Worm (Caenorhabditis elegans) whole organism, L4 larva: ENCODE measurements around the gene hpo-25.

Experiments
- T26A8.4 ChIP-seq: fragments of 200-800 bp; sonication (Bioruptor generic); IDR thresholded peaks from 2 replicates; pipeline ENCODE4 v1.3.6; 2022; ENCODE audit warnings: missing genetic modification characterization, missing compliant biosample characterization
- ZK546.5 ChIP-seq, 2 experiments: sonication (generic microtip); optimal IDR thresholded peaks; 2 replicates each; lab custom pipeline; 2017; ENCODE audit warnings: missing biosample characterization in 2 of 2, missing genetic modification characterization in 2 of 2
- aha-1 ChIP-seq: fragments of 150-350 bp; peaks from one replicate; lab custom pipeline; 2014; ENCODE audit warnings: missing biosample characterization, missing genetic modification characterization
- ceh-28 ChIP-seq: fragments of 150-350 bp; optimal IDR thresholded peaks from 2 replicates; lab custom pipeline; 2014; ENCODE audit warnings: missing biosample characterization, missing genetic modification reagents, missing genetic modification characterization
- ceh-62 ChIP-seq: sonication (generic microtip); optimal IDR thresholded peaks from 2 replicates; lab custom pipeline; 2017; ENCODE audit warnings: missing biosample characterization, missing genetic modification characterization
- ces-1 ChIP-seq: fragments of 150-350 bp; sonication (generic microtip); optimal IDR thresholded peaks from 4 replicates; lab custom pipeline; 2014; ENCODE audit warnings: missing biosample characterization, missing genetic modification reagents, missing genetic modification characterization
- daf-16 ChIP-seq, 3 experiments: sonication (generic microtip); optimal IDR thresholded peaks; 2 replicates each; lab custom pipeline; 2016 to 2017; ENCODE audit warnings: missing genetic modification characterization in 3 of 3, missing genetic modification reagents in 3 of 3, mild to moderate bottlenecking in 2 of 3, missing compliant biosample characterization in 2 of 3, missing biosample characterization in 1 of 3, moderate library complexity in 1 of 3
- dmd-6 ChIP-seq: fragments of 200-800 bp; sonication (Bioruptor generic); IDR thresholded peaks from 2 replicates; pipeline ENCODE4 v1.3.6; 2022; ENCODE audit warnings: missing genetic modification reagents, missing genetic modification characterization, missing compliant biosample characterization
- dmd-8 ChIP-seq: fragments of 200-800 bp; sonication (Bioruptor generic); IDR thresholded peaks from 2 replicates; pipeline ENCODE4 v1.3.6; 2022; ENCODE audit warnings: missing genetic modification characterization, missing compliant biosample characterization
- dpl-1 ChIP-seq: fragments of 150-350 bp; optimal IDR thresholded peaks from 2 replicates; lab custom pipeline; 2014; ENCODE audit warnings: missing biosample characterization, missing genetic modification reagents, missing genetic modification characterization
- duxl-1 ChIP-seq: sonication (generic microtip); optimal IDR thresholded peaks from 2 replicates; lab custom pipeline; 2016; ENCODE audit warnings: mild to moderate bottlenecking, missing genetic modification characterization, moderate library complexity, missing compliant biosample characterization; ENCODE audit not compliant: poor library complexity
- dve-1 ChIP-seq: sonication (generic microtip); optimal IDR thresholded peaks from 2 replicates; lab custom pipeline; 2017; ENCODE audit warnings: antibody characterized with exemption, mild to moderate bottlenecking, missing genetic modification characterization, missing compliant biosample characterization; ENCODE audit not compliant: insufficient read depth
- hlh-11 ChIP-seq: fragments of 200-800 bp; sonication (Bioruptor generic); optimal IDR thresholded peaks from 2 replicates; lab custom pipeline; 2018; ENCODE audit warnings: mild to moderate bottlenecking, missing genetic modification characterization, missing compliant biosample characterization
- hmg-1.1 ChIP-seq: fragments of 200-800 bp; sonication (Bioruptor generic); IDR thresholded peaks from 2 replicates; pipeline ENCODE4 v1.3.6; 2022; ENCODE audit warnings: missing genetic modification reagents, missing genetic modification characterization, missing compliant biosample characterization
- lin-13 ChIP-seq: fragments of 150-350 bp; optimal IDR thresholded peaks from 2 replicates; lab custom pipeline; 2014; ENCODE audit warnings: missing biosample characterization, missing genetic modification reagents, missing genetic modification characterization
- lsy-2 ChIP-seq, 2 experiments: fragments of 150-350 bp in 1 of 2; sonication (generic microtip) in 1 of 2; optimal IDR thresholded peaks; 2 replicates each; lab custom pipeline; 2014 to 2017; ENCODE audit warnings: missing biosample characterization in 2 of 2, missing genetic modification characterization in 2 of 2
- madf-5 ChIP-seq, 2 experiments: fragments of 200-800 bp; sonication (Bioruptor generic); IDR thresholded peaks; 2 replicates each; pipeline ENCODE4 v1.3.6; 2022; ENCODE audit warnings: missing compliant biosample characterization in 2 of 2, missing genetic modification characterization in 2 of 2
- mep-1 ChIP-seq: fragments of 150-350 bp; sonication (generic microtip); optimal IDR thresholded peaks from 3 replicates; lab custom pipeline; 2014; ENCODE audit warnings: missing biosample characterization, missing genetic modification characterization
- mes-2 ChIP-seq: sonication (generic microtip); optimal IDR thresholded peaks from 2 replicates; lab custom pipeline; 2016; ENCODE audit warnings: missing genotype, mild to moderate bottlenecking, missing genetic modification characterization, missing compliant biosample characterization; ENCODE audit not compliant: poor library complexity, severe bottlenecking
- mxl-2 ChIP-seq: fragments of 200-800 bp; sonication (Bioruptor generic); conservative IDR thresholded peaks from 2 replicates; pipeline ENCODE4 v1.3.6; 2022; ENCODE audit warnings: missing genetic modification reagents, missing genetic modification characterization, missing compliant biosample characterization
- nhr-102 ChIP-seq: sonication (generic microtip); optimal IDR thresholded peaks from 2 replicates; lab custom pipeline; 2016; ENCODE audit warnings: mild to moderate bottlenecking, missing genetic modification characterization, moderate library complexity, missing compliant biosample characterization
- nhr-11 ChIP-seq: fragments of 150-350 bp; optimal IDR thresholded peaks from 2 replicates; lab custom pipeline; 2014; ENCODE audit warnings: missing biosample characterization, missing genetic modification characterization
- nhr-28 ChIP-seq: fragments of 150-350 bp; optimal IDR thresholded peaks from 2 replicates; lab custom pipeline; 2014; ENCODE audit warnings: missing biosample characterization, missing genetic modification characterization
- nhr-41 ChIP-seq: fragments of 200-800 bp; sonication (Bioruptor generic); IDR thresholded peaks from 2 replicates; pipeline ENCODE4 v1.3.6; 2022; ENCODE audit warnings: missing genetic modification reagents, missing genetic modification characterization, missing compliant biosample characterization
- nhr-48 ChIP-seq: sonication (generic microtip); optimal IDR thresholded peaks from 2 replicates; lab custom pipeline; 2016; ENCODE audit warnings: mild to moderate bottlenecking, missing genetic modification characterization, missing compliant biosample characterization
- nhr-77 ChIP-seq: fragments of 150-350 bp; optimal IDR thresholded peaks from 2 replicates; lab custom pipeline; 2014; ENCODE audit warnings: missing biosample characterization, missing genetic modification characterization
- php-3 ChIP-seq: fragments of 200-800 bp; sonication (Bioruptor generic); IDR thresholded peaks from 2 replicates; pipeline ENCODE4 v1.3.6; 2022; ENCODE audit warnings: missing genetic modification reagents, missing genetic modification characterization, missing compliant biosample characterization
- pqm-1 ChIP-seq: sonication (generic microtip); optimal IDR thresholded peaks from 2 replicates; lab custom pipeline; 2017; ENCODE audit warnings: missing biosample characterization, missing genetic modification characterization
- rbr-2 ChIP-seq: sonication (generic microtip); optimal IDR thresholded peaks from 2 replicates; lab custom pipeline; 2016; ENCODE audit warnings: missing genotype, missing genetic modification characterization, missing compliant biosample characterization
- saeg-2 ChIP-seq: fragments of 200-800 bp; sonication (Bioruptor generic); IDR thresholded peaks from 2 replicates; pipeline ENCODE4 v1.3.6; 2022; ENCODE audit warnings: missing genetic modification reagents, missing genetic modification characterization, missing compliant biosample characterization
- sdz-12 ChIP-seq: fragments of 200-800 bp; sonication (Bioruptor generic); optimal IDR thresholded peaks from 2 replicates; lab custom pipeline; 2018; ENCODE audit warnings: mild to moderate bottlenecking, missing genetic modification characterization, missing compliant biosample characterization
- set-16 ChIP-seq: fragments of 200-800 bp; sonication (Bioruptor generic); IDR thresholded peaks from 2 replicates; pipeline ENCODE4 v1.3.6; 2022; ENCODE audit warnings: missing genetic modification reagents, missing genetic modification characterization, missing compliant biosample characterization
- snpc-4 ChIP-seq: fragments of 150-350 bp; optimal IDR thresholded peaks from 2 replicates; lab custom pipeline; 2014; ENCODE audit warnings: missing biosample characterization, missing genetic modification characterization
- unc-39 ChIP-seq: sonication (generic microtip); optimal IDR thresholded peaks from 2 replicates; lab custom pipeline; 2017; ENCODE audit warnings: missing biosample characterization, missing genetic modification characterization
- unc-62 ChIP-seq, 3 experiments: fragments of 150-350 bp in 1 of 3; sonication (generic microtip); optimal IDR thresholded peaks in 2 of 3; peaks in 1 of 3; 1 replicate in 1 of 3; 2 replicates in 2 of 3; lab custom pipeline; 2014 to 2017; ENCODE audit warnings: missing biosample characterization in 3 of 3, missing genetic modification characterization in 3 of 3, missing genetic modification reagents in 3 of 3, missing genotype in 1 of 3
- zip-11 ChIP-seq: fragments of 200-800 bp; sonication (Bioruptor generic); IDR thresholded peaks from 2 replicates; pipeline ENCODE4 v1.3.6; 2022; ENCODE audit warnings: missing genetic modification characterization, missing compliant biosample characterization

Gene hpo-25

DNA sequence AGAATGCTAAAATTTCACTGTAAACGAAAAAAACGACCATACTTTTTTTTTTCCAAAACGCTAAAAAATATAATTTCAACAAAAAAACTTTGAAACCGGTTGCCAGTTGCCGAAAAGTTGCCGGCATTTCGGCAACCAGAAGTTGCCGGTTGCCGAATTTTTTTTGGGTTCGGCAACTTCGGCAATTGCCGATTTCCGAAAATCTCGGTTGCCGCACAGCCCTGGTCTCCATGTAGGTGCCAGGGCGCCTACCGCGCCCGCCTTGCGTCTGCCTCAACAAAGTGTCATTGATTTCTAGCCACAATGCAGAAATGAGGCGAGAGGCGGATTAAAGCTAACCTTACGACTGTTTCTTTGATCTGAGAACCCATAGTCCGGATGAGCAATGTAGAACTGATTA lies 42.0 kb downstream of the hpo-25 start:
- no peak for TF ChIP-seq saeg-2
- no peak for TF ChIP-seq nhr-41 (GFP tag; lab: Robert Waterston, UW)
- no peak for TF ChIP-seq lin-13 (GFP tag; lab: Kevin White, UChicago)
- TF ChIP-seq aha-1 (tag; lab: Kevin White, UChicago) = peak; percentile 82
- no peak for TF ChIP-seq nhr-102
- TF ChIP-seq sdz-12 (GFP tag; lab: Kevin White, UChicago) = no peak
- TF ChIP-seq madf-5 (GFP tag; IDR thresholded peaks at IDR 0.05; lab: Robert Waterston, UW) = 0 out of 4 replicates have a peak, but pooled peaks of 1 of the 2 experiments have one; percentile 22
- no peak for TF ChIP-seq hmg-1.1 (GFP tag; lab: Robert Waterston, UW)
- TF ChIP-seq ces-1 = no peak
- no peak for TF ChIP-seq snpc-4 (tag; lab: Kevin White, UChicago)
- peak; percentile 56; the same call in 1 of the 2 replicates for TF ChIP-seq set-16 (GFP tag; lab: Robert Waterston, UW)

DNA sequence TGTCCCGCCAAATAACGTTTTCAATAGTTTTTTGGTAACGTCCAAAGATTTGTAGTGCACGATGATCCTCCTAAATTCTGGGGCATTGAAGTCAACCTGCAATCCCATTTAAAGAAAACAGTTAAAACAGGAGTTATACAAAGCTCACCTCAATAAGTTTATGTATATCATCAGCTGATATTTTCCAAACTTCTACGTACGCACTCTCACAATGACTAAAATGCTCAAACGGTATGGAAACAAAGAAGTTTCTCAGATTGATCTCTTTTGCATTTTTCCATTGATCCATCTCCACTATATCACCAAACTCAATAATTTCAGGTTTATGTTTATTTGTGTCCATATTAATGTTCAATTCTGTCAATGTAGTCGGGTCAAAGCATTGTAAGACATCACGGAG lies 42.5 kb downstream of the hpo-25 start:
- TF ChIP-seq ceh-28 (tag; lab: Kevin White, UChicago) = no peak
- peak in 1 of 2 experiments; percentile 51 for TF ChIP-seq unc-62 (GFP tag; optimal IDR thresholded peaks at IDR 0.05 in 1 of 2; lab: Kevin White, UChicago)
- TF ChIP-seq unc-62 (tag; optimal IDR thresholded peaks at IDR 0.05; lab: Kevin White, UChicago) = no peak
- TF ChIP-seq ceh-62 (tag; lab: Kevin White, UChicago) = no peak
- no peak for TF ChIP-seq php-3 (GFP tag; lab: Robert Waterston, UW)
- TF ChIP-seq, all 104 proteins: peak for 1

DNA sequence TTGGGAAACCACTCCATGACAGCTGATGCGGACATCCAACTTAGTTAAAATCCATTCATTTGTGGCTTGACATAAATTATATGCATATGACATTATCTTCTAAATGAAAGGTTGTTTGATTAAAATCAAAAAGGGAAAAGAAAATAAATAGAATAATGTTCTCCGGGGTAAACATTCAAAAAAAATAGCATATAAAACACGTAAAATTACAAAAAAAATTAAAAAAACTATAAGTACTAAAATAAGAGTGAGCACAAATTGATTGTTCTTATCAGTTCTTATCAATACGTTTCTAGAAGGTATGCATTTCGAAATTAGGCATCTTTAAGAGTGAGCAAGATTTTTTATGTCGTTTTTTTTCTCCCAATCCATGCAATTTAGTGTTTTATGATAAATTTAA lies 43.6 kb downstream of the hpo-25 start, which contains the start of gene fbxa-182:
Gene fbxa-182 (minus strand): TSS at position 101 of the 400 bp plus-strand sequence.
- TF ChIP-seq daf-16 (GFP tag; optimal IDR thresholded peaks at IDR 0.05; lab: Kevin White, UChicago) (no peak), daf-16 (tag; optimal IDR thresholded peaks at IDR 0.05; lab: Kevin White, UChicago) (peak; percentile 37), ZK546.5 (tag; optimal IDR thresholded peaks at IDR 0.05; lab: Kevin White, UChicago) (no peak), nhr-48 (tag; lab: Kevin White, UChicago) (no peak), mep-1 (tag; lab: Kevin White, UChicago) (no peak), snpc-4 (tag; lab: Kevin White, UChicago) (no peak), mxl-2 (GFP tag; lab: Robert Waterston, UW) (no peak), pqm-1 (tag; lab: Kevin White, UChicago) (peak; percentile 17), php-3 (GFP tag; lab: Robert Waterston, UW) (0 out of 2 replicates have a peak, but pooled peaks have one; percentile 23), ceh-28 (tag; lab: Kevin White, UChicago) (no peak), unc-62 (GFP tag; optimal IDR thresholded peaks at IDR 0.05 in 1 of 2; lab: Kevin White, UChicago) (peak in 1 of 2 experiments; percentile 9), unc-62 (tag; optimal IDR thresholded peaks at IDR 0.05; lab: Kevin White, UChicago) (no peak), dve-1 (peak; percentile 14), nhr-102 (no peak), dmd-8 (no peak), nhr-28 (tag; lab: Kevin White, UChicago) (peak; percentile 19)

DNA sequence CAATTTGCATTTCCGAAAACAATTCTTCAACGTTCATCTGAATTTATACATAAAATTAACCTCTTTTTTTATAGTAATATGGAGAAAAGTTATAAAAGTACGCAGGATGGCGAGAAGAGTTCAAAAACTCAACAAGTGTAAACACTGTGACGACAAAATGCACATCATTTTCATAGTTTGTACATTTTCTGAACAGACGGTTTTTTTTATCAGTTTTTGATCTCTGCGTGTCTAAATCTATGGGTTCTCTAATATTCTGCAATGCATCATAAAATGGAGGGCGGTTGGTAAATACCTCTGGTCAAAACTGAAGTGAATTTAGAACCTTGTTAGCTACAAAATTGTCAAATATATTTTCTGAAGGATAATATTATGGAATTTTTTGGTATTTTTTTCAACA lies 46.4 kb downstream of the hpo-25 start, which contains the start of gene fbxa-4:
Gene fbxa-4 (minus strand): TSS at position 93 of the 400 bp plus-strand sequence.
- TF ChIP-seq dmd-6 (GFP tag; lab: Robert Waterston, UW) (0 out of 2 replicates have a peak, but pooled peaks have one; percentile 32), dve-1 (peak; percentile 75), zip-11 (GFP tag; lab: Robert Waterston, UW) (no peak), unc-62 (GFP tag; optimal IDR thresholded peaks at IDR 0.05 in 1 of 2; lab: Kevin White, UChicago) (peak in 1 of 2 experiments; percentile 56), unc-62 (tag; optimal IDR thresholded peaks at IDR 0.05; lab: Kevin White, UChicago) (no peak), rbr-2 (tag; lab: Kevin White, UChicago) (no peak), T26A8.4 (no peak), nhr-77 (tag; lab: Kevin White, UChicago) (peak; percentile 67), mxl-2 (GFP tag; lab: Robert Waterston, UW) (no peak), duxl-1 (tag; lab: Kevin White, UChicago) (no peak), nhr-11 (tag; lab: Kevin White, UChicago) (no peak), pqm-1 (tag; lab: Kevin White, UChicago) (peak; percentile 52), unc-39 (tag; lab: Kevin White, UChicago) (no peak), madf-5 (GFP tag; IDR thresholded peaks at IDR 0.05; lab: Robert Waterston, UW) (no peak), mes-2 (tag; lab: Kevin White, UChicago) (peak; percentile 18), hlh-11 (peak; percentile 47), lsy-2 (tag; optimal IDR thresholded peaks at IDR 0.05; lab: Kevin White, UChicago) (peak in 1 of 2 experiments; percentile 4), nhr-28 (tag; lab: Kevin White, UChicago) (peak; percentile 93), dpl-1 (no peak), daf-16 (GFP tag; optimal IDR thresholded peaks at IDR 0.05; lab: Kevin White, UChicago) (no peak), daf-16 (tag; optimal IDR thresholded peaks at IDR 0.05; lab: Kevin White, UChicago) (peak; percentile 87)
